Worm (Caenorhabditis elegans) whole organism, L1 larva: ENCODE measurements around the gene agxt-1.

Experiments used
- C16A3.4 ChIP-seq: fragments of 150-350 bp; optimal IDR thresholded peaks from 2 replicates; lab custom pipeline; 2014; ENCODE audit warnings: missing biosample characterization, missing genetic modification characterization
- C34B4.2 ChIP-seq: sonication (generic microtip); optimal IDR thresholded peaks from 2 replicates; lab custom pipeline; 2017; ENCODE audit warnings: mild to moderate bottlenecking, missing genetic modification characterization, missing compliant biosample characterization
- Y116A8C.19 ChIP-seq: sonication (generic microtip); optimal IDR thresholded peaks from 2 replicates; lab custom pipeline; 2016; ENCODE audit warnings: missing compliant biosample characterization, missing genetic modification characterization, borderline replicate concordance
- aha-1 ChIP-seq: fragments of 150-350 bp; optimal IDR thresholded peaks from 2 replicates; lab custom pipeline; 2014; ENCODE audit warnings: missing biosample characterization, missing genetic modification characterization
- alr-1 ChIP-seq: fragments of 200-800 bp; sonication (Bioruptor generic); optimal IDR thresholded peaks from 2 replicates; lab custom pipeline; 2018; ENCODE audit warnings: borderline replicate concordance, mild to moderate bottlenecking, missing genetic modification characterization, missing compliant biosample characterization
- ama-1 ChIP-seq: fragments of 150-350 bp; optimal IDR thresholded peaks from 2 replicates; lab custom pipeline; 2014
- blmp-1 ChIP-seq: fragments of 150-350 bp; optimal IDR thresholded peaks from 2 replicates; lab custom pipeline; 2014; ENCODE audit warnings: missing biosample characterization, missing genetic modification characterization
- ceh-8 ChIP-seq: fragments of 200-800 bp; sonication (Bioruptor generic); optimal IDR thresholded peaks from 2 replicates; lab custom pipeline; 2018; ENCODE audit warnings: mild to moderate bottlenecking, missing genetic modification characterization, moderate library complexity, missing compliant biosample characterization
- ceh-90 ChIP-seq: sonication (generic microtip); optimal IDR thresholded peaks from 2 replicates; lab custom pipeline; 2016; ENCODE audit warnings: missing genetic modification characterization, missing compliant biosample characterization
- efl-1 ChIP-seq, 4 experiments: fragments of 150-350 bp; optimal IDR thresholded peaks in 3 of 4; peaks in 1 of 4; 1 replicate in 1 of 4; 2 replicates in 3 of 4; lab custom pipeline; 2014; ENCODE audit warnings: missing biosample characterization in 2 of 4, missing genetic modification characterization in 2 of 4, missing genetic modification reagents in 2 of 4
- egl-13 ChIP-seq: sonication (generic microtip); optimal IDR thresholded peaks from 2 replicates; lab custom pipeline; 2016; ENCODE audit warnings: missing genotype, missing genetic modification reagents, missing genetic modification characterization, missing compliant biosample characterization
- egl-27 ChIP-seq, 2 experiments: fragments of 150-350 bp in 1 of 2; sonication (generic microtip); optimal IDR thresholded peaks; 3 replicates each; lab custom pipeline; 2017 to 2018; ENCODE audit warnings: missing biosample characterization in 2 of 2, missing genetic modification characterization in 2 of 2, missing genetic modification reagents in 2 of 2
- elt-3 ChIP-seq, 6 experiments: fragments of 150-350 bp in 1 of 6; sonication (generic microtip); optimal IDR thresholded peaks; 2 replicates each; lab custom pipeline; 2017 to 2018; ENCODE audit warnings: missing biosample characterization in 6 of 6, missing genetic modification characterization in 6 of 6, inconsistent platforms in 1 of 6
- fos-1 ChIP-seq: fragments of 150-350 bp; optimal IDR thresholded peaks from 2 replicates; lab custom pipeline; 2014; ENCODE audit warnings: missing biosample characterization, missing genetic modification characterization
- hpl-2 ChIP-seq: fragments of 150-350 bp; optimal IDR thresholded peaks from 2 replicates; lab custom pipeline; 2014; ENCODE audit warnings: missing biosample characterization, missing genetic modification reagents, missing genetic modification characterization
- lin-13 ChIP-seq: fragments of 150-350 bp; optimal IDR thresholded peaks from 2 replicates; lab custom pipeline; 2014; ENCODE audit warnings: missing biosample characterization, missing genetic modification reagents, missing genetic modification characterization
- lin-14 ChIP-seq: fragments of 200-800 bp; sonication (Bioruptor generic); optimal IDR thresholded peaks from 2 replicates; lab custom pipeline; 2018; ENCODE audit warnings: mild to moderate bottlenecking, missing genetic modification characterization, moderate library complexity, missing compliant biosample characterization
- lin-35 ChIP-seq, 2 experiments: fragments of 150-350 bp; optimal IDR thresholded peaks; 2 replicates each; lab custom pipeline; 2014; ENCODE audit warnings: missing biosample characterization in 2 of 2, missing genetic modification characterization in 2 of 2, missing genetic modification reagents in 2 of 2
- lin-39 ChIP-seq: fragments of 150-350 bp; optimal IDR thresholded peaks from 2 replicates; lab custom pipeline; 2014; ENCODE audit warnings: missing biosample characterization, missing genetic modification reagents, missing genetic modification characterization
- lir-3 ChIP-seq: sonication (generic microtip); optimal IDR thresholded peaks from 2 replicates; lab custom pipeline; 2016; ENCODE audit warnings: mild to moderate bottlenecking, missing genetic modification characterization, moderate library complexity, missing compliant biosample characterization; ENCODE audit not compliant: poor library complexity
- lsy-2 ChIP-seq, 2 experiments: fragments of 150-350 bp; optimal IDR thresholded peaks; 2 replicates each; lab custom pipeline; 2014; ENCODE audit warnings: missing biosample characterization in 2 of 2, missing genetic modification characterization in 2 of 2
- mab-9 ChIP-seq: fragments of 200-800 bp; sonication (Bioruptor generic); IDR thresholded peaks from 2 replicates; pipeline ENCODE4 v1.3.6; 2022; ENCODE audit warnings: missing genetic modification reagents, missing genetic modification characterization, missing compliant biosample characterization
- mef-2 ChIP-seq: fragments of 150-350 bp; optimal IDR thresholded peaks from 2 replicates; lab custom pipeline; 2014; ENCODE audit warnings: missing biosample characterization, missing genetic modification characterization
- mep-1 ChIP-seq: fragments of 150-350 bp; optimal IDR thresholded peaks from 2 replicates; lab custom pipeline; 2014; ENCODE audit warnings: missing biosample characterization, missing genetic modification characterization
- nhr-12 ChIP-seq: sonication (generic microtip); optimal IDR thresholded peaks from 2 replicates; lab custom pipeline; 2017; ENCODE audit warnings: missing biosample characterization, missing genetic modification characterization
- nhr-19 ChIP-seq: fragments of 200-800 bp; sonication (Bioruptor generic); conservative IDR thresholded peaks from 2 replicates; pipeline ENCODE4 v1.3.6; 2022; ENCODE audit warnings: missing genetic modification characterization, missing compliant biosample characterization
- nhr-20 ChIP-seq: sonication (generic microtip); optimal IDR thresholded peaks from 2 replicates; lab custom pipeline; 2016; ENCODE audit warnings: mild to moderate bottlenecking, missing genetic modification characterization, missing compliant biosample characterization
- nhr-237 ChIP-seq: fragments of 150-350 bp; optimal IDR thresholded peaks from 2 replicates; lab custom pipeline; 2014; ENCODE audit warnings: missing biosample characterization, missing genetic modification characterization
- nhr-47 ChIP-seq: sonication (generic microtip); optimal IDR thresholded peaks from 2 replicates; lab custom pipeline; 2016; ENCODE audit warnings: mild to moderate bottlenecking, missing genetic modification characterization, moderate library complexity, missing compliant biosample characterization
- nhr-71 ChIP-seq: sonication (generic microtip); optimal IDR thresholded peaks from 2 replicates; lab custom pipeline; 2016; ENCODE audit warnings: mild to moderate bottlenecking, missing genetic modification characterization, moderate library complexity, missing compliant biosample characterization
- nhr-76 ChIP-seq: sonication (generic microtip); optimal IDR thresholded peaks from 2 replicates; lab custom pipeline; 2017; ENCODE audit warnings: missing biosample characterization, missing genetic modification characterization
- nhr-85 ChIP-seq: sonication (generic microtip); peaks from one replicate; lab custom pipeline; 2016; ENCODE audit warnings: missing genetic modification characterization, inconsistent platforms, missing compliant biosample characterization
- nhr-90 ChIP-seq: sonication (generic microtip); optimal IDR thresholded peaks from 2 replicates; lab custom pipeline; 2016; ENCODE audit warnings: mild to moderate bottlenecking, missing genetic modification characterization, missing compliant biosample characterization; ENCODE audit not compliant: poor library complexity
- pax-3 ChIP-seq: fragments of 200-800 bp; sonication (Bioruptor generic); optimal IDR thresholded peaks from 2 replicates; lab custom pipeline; 2018; ENCODE audit warnings: mild to moderate bottlenecking, missing genetic modification characterization, moderate library complexity, missing compliant biosample characterization
- pqm-1 ChIP-seq: sonication (generic microtip); optimal IDR thresholded peaks from 3 replicates; lab custom pipeline; 2017; ENCODE audit warnings: missing biosample characterization, missing genetic modification characterization
- rnt-1 ChIP-seq: sonication (generic microtip); optimal IDR thresholded peaks from 2 replicates; lab custom pipeline; 2016; ENCODE audit warnings: mild to moderate bottlenecking, missing genetic modification characterization, moderate library complexity, missing compliant biosample characterization
- skn-1 ChIP-seq: fragments of 150-350 bp; optimal IDR thresholded peaks from 2 replicates; lab custom pipeline; 2014; ENCODE audit warnings: missing biosample characterization, missing genetic modification characterization
- snu-23 ChIP-seq: sonication (generic microtip); optimal IDR thresholded peaks from 2 replicates; lab custom pipeline; 2016; ENCODE audit warnings: missing genetic modification characterization, missing compliant biosample characterization
- sup-37 ChIP-seq: fragments of 200-800 bp; sonication (Bioruptor generic); optimal IDR thresholded peaks from 2 replicates; lab custom pipeline; 2018; ENCODE audit warnings: mild to moderate bottlenecking, missing genetic modification characterization, missing compliant biosample characterization
- swsn-7 ChIP-seq: sonication (generic microtip); optimal IDR thresholded peaks from 2 replicates; lab custom pipeline; 2016; ENCODE audit warnings: missing genetic modification characterization, missing compliant biosample characterization
- tlp-1 ChIP-seq: fragments of 150-350 bp; optimal IDR thresholded peaks from 2 replicates; lab custom pipeline; 2014; ENCODE audit warnings: missing biosample characterization, missing genetic modification characterization
- unc-130 ChIP-seq: fragments of 150-350 bp; optimal IDR thresholded peaks from 2 replicates; lab custom pipeline; 2017; ENCODE audit warnings: missing biosample characterization, missing genetic modification characterization, inconsistent platforms
- unc-30 ChIP-seq: sonication (generic microtip); optimal IDR thresholded peaks from 2 replicates; lab custom pipeline; 2017; ENCODE audit warnings: missing biosample characterization, missing genetic modification characterization
- unc-86 ChIP-seq: sonication (generic microtip); optimal IDR thresholded peaks from 2 replicates; lab custom pipeline; 2016; ENCODE audit warnings: missing genetic modification characterization, missing compliant biosample characterization
- unc-98 ChIP-seq: fragments of 200-800 bp; sonication (Bioruptor generic); IDR thresholded peaks from 2 replicates; pipeline ENCODE4 v1.3.6; 2022; ENCODE audit warnings: missing genetic modification characterization, missing compliant biosample characterization
- xbp-1 ChIP-seq: sonication (generic microtip); optimal IDR thresholded peaks from 2 replicates; lab custom pipeline; 2016; ENCODE audit warnings: missing genetic modification characterization, missing compliant biosample characterization

The agxt-1 gene

DNA sequence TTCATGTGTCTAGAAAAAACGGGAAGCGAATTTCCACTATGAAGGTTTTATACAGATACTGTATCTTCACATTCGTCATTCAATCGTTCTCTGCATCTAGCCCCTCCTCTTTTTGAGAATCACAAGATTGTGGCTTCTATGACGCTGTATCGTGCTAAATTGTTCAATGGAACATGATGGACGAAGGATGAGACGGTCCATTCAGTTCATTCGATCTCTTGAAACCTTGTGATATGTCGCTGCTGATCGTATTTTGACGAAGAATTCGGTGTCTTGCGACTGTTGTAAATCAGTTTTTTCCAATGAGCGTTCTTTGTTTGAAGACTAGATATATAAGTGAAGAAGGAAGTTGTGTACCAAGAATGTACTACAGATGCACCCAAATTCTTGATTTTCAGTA is 31.7 kb upstream of the agxt-1 start (continued):
- TF ChIP-seq skn-1 (no peak), nhr-85 (tag; lab: Kevin White, UChicago) (peak; percentile 98)

DNA sequence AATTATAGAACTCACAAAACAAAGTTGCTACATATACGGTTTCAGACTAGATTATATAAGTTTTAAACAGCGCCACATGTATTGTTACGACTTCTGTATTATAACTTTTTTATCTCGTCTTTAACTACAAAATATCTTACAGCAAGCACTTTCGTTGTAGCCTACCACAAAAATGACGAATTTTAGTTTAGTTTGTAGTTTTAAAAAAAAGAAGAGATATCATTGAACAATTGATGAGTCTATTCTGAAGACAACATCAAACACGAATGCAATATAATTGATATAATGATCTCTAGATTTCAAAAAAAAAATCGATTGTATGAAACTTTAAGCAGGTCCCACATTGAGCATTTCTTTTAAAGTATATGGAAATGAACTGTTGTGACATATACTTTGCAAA is 31.2 kb upstream of the agxt-1 start:
- TF ChIP-seq lin-39 (tag; lab: Kevin White, UChicago) (no peak), tlp-1 (tag; lab: Kevin White, UChicago) (no peak), ceh-90 (tag; lab: Kevin White, UChicago) (no peak), snu-23 (GFP tag; lab: Kevin White, UChicago) (no peak), nhr-76 (tag; lab: Kevin White, UChicago) (no peak), alr-1 (no peak), efl-1 (optimal IDR thresholded peaks at IDR 0.05; lab: Kevin White, UChicago) (no peak), efl-1 (GFP tag; optimal IDR thresholded peaks at IDR 0.05 in 1 of 2; lab: Kevin White, UChicago) (no peak)
- TF ChIP-seq, all 84 proteins: peak for 0

DNA sequence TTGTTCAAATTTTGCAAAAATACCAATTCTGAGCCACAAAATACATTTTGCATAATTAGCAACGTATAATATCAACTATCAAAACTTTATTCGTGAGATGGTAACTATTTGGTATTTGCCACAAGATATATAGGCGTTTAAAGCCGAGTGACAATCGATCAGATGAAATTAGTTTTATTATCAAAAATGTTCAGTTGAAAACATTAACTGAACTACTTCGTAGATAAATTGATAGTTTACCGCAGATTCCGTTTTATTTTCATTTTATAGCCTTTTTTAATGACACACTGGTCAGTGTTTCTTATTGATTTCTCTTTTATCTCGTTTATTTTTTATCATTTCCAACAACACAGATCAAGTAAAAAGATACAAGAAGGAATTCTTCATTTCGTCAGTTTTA is 28.2 kb upstream of the agxt-1 start:
- TF ChIP-seq pqm-1 (tag; lab: Kevin White, UChicago) = no peak
- peak in 1 of 2 experiments; percentile 24 for TF ChIP-seq lsy-2 (tag; optimal IDR thresholded peaks at IDR 0.05; lab: Kevin White, UChicago)
- no peak for TF ChIP-seq mef-2 (tag; lab: Kevin White, UChicago)
- TF ChIP-seq unc-130 (tag; lab: Kevin White, UChicago) = no peak
- no peak for TF ChIP-seq efl-1 (optimal IDR thresholded peaks at IDR 0.05; lab: Kevin White, UChicago)
- TF ChIP-seq efl-1 (GFP tag; optimal IDR thresholded peaks at IDR 0.05 in 1 of 2; lab: Kevin White, UChicago) = peak in 1 of 2 experiments; percentile 49
- no peak for TF ChIP-seq egl-13
- no peak for TF ChIP-seq unc-86
- TF ChIP-seq elt-3 (tag; optimal IDR thresholded peaks at IDR 0.05; lab: Kevin White, UChicago) = peak in 2 of 6 experiments; percentile 39 to 66
- TF ChIP-seq lin-13 (GFP tag; lab: Kevin White, UChicago) = no peak
- TF ChIP-seq mab-9 (GFP tag; lab: Robert Waterston, UW) = 0 out of 2 replicates have a peak, but pooled peaks have one; percentile 10
- TF ChIP-seq C16A3.4 (tag; lab: Kevin White, UChicago) = peak; percentile 28
- TF ChIP-seq nhr-47 (tag; lab: Kevin White, UChicago) = peak; percentile 36
- peak; percentile 42 for TF ChIP-seq nhr-19
- TF ChIP-seq rnt-1 (tag; lab: Kevin White, UChicago) = no peak
- no peak for TF ChIP-seq sup-37 (GFP tag; lab: Kevin White, UChicago)
- TF ChIP-seq xbp-1 = no peak
- no peak for TF ChIP-seq unc-30 (tag; lab: Kevin White, UChicago)
- peak; percentile 58 for TF ChIP-seq nhr-71 (tag; lab: Kevin White, UChicago)
- TF ChIP-seq snu-23 (GFP tag; lab: Kevin White, UChicago) = peak; percentile 63
- TF ChIP-seq nhr-20 (tag; lab: Kevin White, UChicago) = peak; percentile 46
- peak; percentile 32 for TF ChIP-seq blmp-1 (tag; lab: Kevin White, UChicago)
- TF ChIP-seq lin-35 (GFP tag; optimal IDR thresholded peaks at IDR 0.05; lab: Kevin White, UChicago) = peak in 1 of 2 experiments; percentile 32
- TF ChIP-seq tlp-1 (tag; lab: Kevin White, UChicago) = no peak
- peak; percentile 14 for TF ChIP-seq lir-3
- peak; percentile 51 for TF ChIP-seq nhr-90 (tag; lab: Kevin White, UChicago)
- TF ChIP-seq Y116A8C.19 = no peak
- TF ChIP-seq fos-1 (tag; lab: Kevin White, UChicago) = no peak
- no peak for TF ChIP-seq swsn-7
- TF ChIP-seq ceh-8 = no peak
- TF ChIP-seq nhr-76 (tag; lab: Kevin White, UChicago) = no peak
- TF ChIP-seq lin-39 (tag; lab: Kevin White, UChicago) = no peak
- peak; percentile 74 for TF ChIP-seq nhr-85 (tag; lab: Kevin White, UChicago)
- TF ChIP-seq mep-1 = no peak
- TF ChIP-seq ama-1 = no peak
- no peak for TF ChIP-seq nhr-12 (tag; lab: Kevin White, UChicago)
- TF ChIP-seq nhr-237 (tag; lab: Kevin White, UChicago) = no peak
- TF ChIP-seq lin-14 (GFP tag; lab: Kevin White, UChicago) = peak; percentile 25
- no peak for TF ChIP-seq aha-1
- no peak for TF ChIP-seq egl-27 (tag; optimal IDR thresholded peaks at IDR 0.05; lab: Kevin White, UChicago)
- no peak for TF ChIP-seq pax-3
- no peak for TF ChIP-seq unc-98 (GFP tag; lab: Robert Waterston, UW)
- TF ChIP-seq C34B4.2 = no peak
- TF ChIP-seq hpl-2 (GFP tag; lab: Kevin White, UChicago) = peak; percentile 15
